Worm (Caenorhabditis elegans): ENCODE results near the gene gly-1.

The gly-1 gene

DNA sequence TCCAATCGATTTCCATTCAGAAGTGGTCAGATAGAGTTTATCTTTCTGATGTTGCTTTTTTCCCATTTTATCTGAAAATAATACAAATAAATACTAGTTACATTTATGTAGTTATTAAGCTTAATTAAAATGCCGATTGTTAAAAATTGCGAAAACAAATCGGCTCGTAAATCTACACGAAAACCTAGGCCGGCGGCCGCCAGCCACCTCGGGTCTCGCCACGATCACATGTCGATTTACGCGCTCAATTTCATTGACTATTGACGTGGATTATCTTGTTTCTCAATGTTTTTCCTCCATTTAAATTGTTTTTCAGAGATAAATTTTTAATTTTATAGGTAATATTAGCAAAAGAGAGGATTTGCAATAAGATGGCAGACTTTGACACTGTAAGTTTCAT lies 29.5 kb downstream of the gly-1 start, which contains the start of the genes cyn-4 and copz-1 (continued):
- peak; percentile 86 for TF ChIP-seq ceh-27 (GFP tag; optimal IDR thresholded peaks at IDR 0.05)
- no peak for TF ChIP-seq F49E8.2 (tag; optimal IDR thresholded peaks at IDR 0.05; ENCODE audit: insufficient read depth)
- no peak for TF ChIP-seq somi-1 (GFP tag; optimal IDR thresholded peaks at IDR 0.05)
- TF ChIP-seq Y79H2A.3 (GFP tag; conservative IDR thresholded peaks at IDR 0.05) = no peak
- peak; percentile 73 for TF ChIP-seq D2030.7 (GFP tag; IDR thresholded peaks at IDR 0.05)
- TF ChIP-seq zim-3 (tag; optimal IDR thresholded peaks at IDR 0.05) = no peak

ce11 chrII:10870698-10871097 lies 31.3 kb downstream of the gly-1 start:
- no peak for TF ChIP-seq cebp-1 (GFP tag; IDR thresholded peaks at IDR 0.05)
- peak; percentile 24 for TF ChIP-seq cebp-1 (tag; optimal IDR thresholded peaks at IDR 0.05)
- TF ChIP-seq F57C9.4 (tag; optimal IDR thresholded peaks at IDR 0.05) = no peak
- TF ChIP-seq nfyb-1 (GFP tag; IDR thresholded peaks at IDR 0.05) = 0 out of 2 replicates have a peak, but pooled peaks have one; percentile 20
- TF ChIP-seq F22D6.2 (tag; optimal IDR thresholded peaks at IDR 0.05) = no peak
- no peak for TF ChIP-seq F39B2.1 (GFP tag; IDR thresholded peaks at IDR 0.05)
- no peak for TF ChIP-seq lin-35 (GFP tag; optimal IDR thresholded peaks at IDR 0.05)
- no peak for TF ChIP-seq cebp-2 (GFP tag; IDR thresholded peaks at IDR 0.05)
- TF ChIP-seq zfh-2 (GFP tag; conservative IDR thresholded peaks at IDR 0.05) = no peak
- TF ChIP-seq aptf-2 (GFP tag; conservative IDR thresholded peaks at IDR 0.05) = no peak
- TF ChIP-seq hlh-12 (tag; optimal IDR thresholded peaks at IDR 0.05) = no peak
- no peak for TF ChIP-seq akir-1 (GFP tag; optimal IDR thresholded peaks at IDR 0.05)
- TF ChIP-seq ztf-22 (GFP tag; optimal IDR thresholded peaks at IDR 0.05) = no peak
- no peak for TF ChIP-seq mel-28 (tag; optimal IDR thresholded peaks at IDR 0.05; ENCODE audit: borderline replicate concordance)
- TF ChIP-seq hsf-1 (GFP tag; IDR thresholded peaks at IDR 0.05) = no peak
- no peak for TF ChIP-seq D2030.7 (GFP tag; IDR thresholded peaks at IDR 0.05)
- peak; percentile 5; the same call in 1 of the 2 replicates for TF ChIP-seq hmg-1.2 (GFP tag; IDR thresholded peaks at IDR 0.05)
- no peak for TF ChIP-seq ekl-4 (GFP tag; IDR thresholded peaks at IDR 0.05)
- no peak for TF ChIP-seq lag-1 (GFP tag; IDR thresholded peaks at IDR 0.05)
- TF ChIP-seq nfya-2 (GFP tag; IDR thresholded peaks at IDR 0.05) = no peak
- TF ChIP-seq ceh-91 (GFP tag; IDR thresholded peaks at IDR 0.05) = no peak
- no peak for TF ChIP-seq nhr-120 (GFP tag; IDR thresholded peaks at IDR 0.05)
- no peak for TF ChIP-seq ceh-27 (GFP tag; optimal IDR thresholded peaks at IDR 0.05)
- peak; percentile 42 for TF ChIP-seq F33H1.4 (GFP tag; IDR thresholded peaks at IDR 0.05)
- TF ChIP-seq K12H6.12 (tag; optimal IDR thresholded peaks at IDR 0.05) = no peak
- peak; percentile 13; the same call in 1 of the 2 replicates for TF ChIP-seq Y95B8A.8 (GFP tag; IDR thresholded peaks at IDR 0.05)
- TF ChIP-seq ceh-58 (GFP tag; IDR thresholded peaks at IDR 0.05) = peak; percentile 81; the same call in 1 of the 2 replicates
- peak; percentile 6 for TF ChIP-seq atf-7 (tag; optimal IDR thresholded peaks at IDR 0.05)
- TF ChIP-seq Y79H2A.3 (GFP tag; conservative IDR thresholded peaks at IDR 0.05) = no peak
- TF ChIP-seq snpc-1.3 (tag; optimal IDR thresholded peaks at IDR 0.05; ENCODE audit: insufficient read depth) = no peak
- TF ChIP-seq unc-62 (GFP tag; optimal IDR thresholded peaks at IDR 0.05) = no peak
- TF ChIP-seq ccch-3 (GFP tag; optimal IDR thresholded peaks at IDR 0.05) = no peak
- TF ChIP-seq madf-6 (GFP tag; IDR thresholded peaks at IDR 0.05) = peak; percentile 49; the same call in 1 of the 2 replicates
- no peak for TF ChIP-seq C17E4.6 (GFP tag; IDR thresholded peaks at IDR 0.05)
- no peak for TF ChIP-seq pha-4 (tag; optimal IDR thresholded peaks at IDR 0.05)
- TF ChIP-seq dpl-1 (GFP tag; optimal IDR thresholded peaks at IDR 0.05) = no peak
- no peak for TF ChIP-seq T07F8.4 (tag; optimal IDR thresholded peaks at IDR 0.05)
- TF ChIP-seq madf-10 (tag; optimal IDR thresholded peaks at IDR 0.05) = no peak
- TF ChIP-seq F52B5.7 (tag; optimal IDR thresholded peaks at IDR 0.05) = no peak
- no peak for TF ChIP-seq ama-1 (optimal IDR thresholded peaks at IDR 0.05)
- TF ChIP-seq ama-1 (GFP tag; optimal IDR thresholded peaks at IDR 0.05) = no peak
- TF ChIP-seq let-526 (GFP tag; IDR thresholded peaks at IDR 0.05) = no peak
- peak; percentile 25 for TF ChIP-seq snpc-4 (GFP tag; optimal IDR thresholded peaks at IDR 0.05)
- no peak for TF ChIP-seq snpc-4 (tag; optimal IDR thresholded peaks at IDR 0.05)
- no peak for TF ChIP-seq ztf-6 (GFP tag; IDR thresholded peaks at IDR 0.05)
